Worm (Caenorhabditis elegans): ENCODE data around the gene K08E5.1.
A peak's percentile ranks its signal among the peaks of the same experiment; 100 is the strongest.

K08E5.1 gene

DNA sequence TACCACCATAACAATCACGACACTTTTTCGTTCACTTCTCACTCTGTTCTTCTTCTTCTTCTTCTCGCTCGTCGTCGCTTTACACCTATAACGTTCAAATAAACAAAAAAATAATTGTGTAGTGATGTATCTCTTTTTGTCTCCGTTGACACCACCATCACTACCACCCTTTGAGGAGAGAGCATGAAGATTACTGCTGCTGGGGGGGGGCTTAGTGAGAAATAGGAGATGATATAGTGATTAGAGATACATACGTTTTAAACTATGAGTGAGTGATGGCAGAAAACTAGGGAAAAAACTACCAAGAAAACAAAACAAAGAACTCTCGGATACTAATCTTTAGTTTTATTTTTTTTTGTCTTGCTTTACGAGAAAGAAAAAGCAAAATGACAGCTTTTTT, 20.2 kb downstream of the K08E5.1 start:
- TF ChIP-seq pqm-1 (tag; optimal IDR thresholded peaks at IDR 0.05) (no peak), pat-9 (tag; optimal IDR thresholded peaks at IDR 0.05) (no peak), hlh-30 (tag; optimal IDR thresholded peaks at IDR 0.05; ENCODE audit: insufficient read depth) (no peak), pros-1 (tag; optimal IDR thresholded peaks at IDR 0.05) (no peak), unc-55 (GFP tag; optimal IDR thresholded peaks at IDR 0.05) (no peak), elt-4 (tag; optimal IDR thresholded peaks at IDR 0.05) (no peak), Y22D7AL.16 (tag; optimal IDR thresholded peaks at IDR 0.05) (no peak), ets-4 (tag; optimal IDR thresholded peaks at IDR 0.05) (no peak), npax-4 (tag; optimal IDR thresholded peaks at IDR 0.05) (no peak), fkh-6 (tag; optimal IDR thresholded peaks at IDR 0.05) (no peak), nhr-232 (tag; optimal IDR thresholded peaks at IDR 0.05) (no peak), hlh-8 (tag; optimal IDR thresholded peaks at IDR 0.05) (no peak), odd-2 (tag; optimal IDR thresholded peaks at IDR 0.05) (no peak), ahr-1 (tag; optimal IDR thresholded peaks at IDR 0.05) (no peak), unc-3 (GFP tag; conservative IDR thresholded peaks at IDR 0.05) (no peak), unc-3 (tag; optimal IDR thresholded peaks at IDR 0.05) (no peak), ama-1 (optimal IDR thresholded peaks at IDR 0.05) (no peak), ceh-34 (tag; optimal IDR thresholded peaks at IDR 0.05) (no peak), syd-9 (tag; optimal IDR thresholded peaks at IDR 0.05) (no peak), unc-86 (tag; optimal IDR thresholded peaks at IDR 0.05) (no peak), fkh-10 (GFP tag; optimal IDR thresholded peaks at IDR 0.05) (no peak)

- TF ChIP-seq hlh-6 (tag; optimal IDR thresholded peaks at IDR 0.05) (no peak), ceh-22 (tag; optimal IDR thresholded peaks at IDR 0.05) (no peak), dmd-4 (tag; optimal IDR thresholded peaks at IDR 0.05; ENCODE audit: borderline replicate concordance) (peak; percentile 79), ceh-2 (tag; optimal IDR thresholded peaks at IDR 0.05) (peak; percentile 85), pha-2 (tag; optimal IDR thresholded peaks at IDR 0.05) (no peak), syd-9 (tag; optimal IDR thresholded peaks at IDR 0.05) (peak; percentile 6), unc-55 (GFP tag; optimal IDR thresholded peaks at IDR 0.05) (no peak), madf-2 (tag; optimal IDR thresholded peaks at IDR 0.05) (peak; percentile 27), fax-1 (tag; optimal IDR thresholded peaks at IDR 0.05) (peak; percentile 79), lin-11 (tag; optimal IDR thresholded peaks at IDR 0.05) (no peak), ama-1 (optimal IDR thresholded peaks at IDR 0.05) (no peak), fkh-6 (tag; optimal IDR thresholded peaks at IDR 0.05) (peak; percentile 71), hlh-13 (GFP tag; optimal IDR thresholded peaks at IDR 0.05) (no peak), ceh-48 (tag; optimal IDR thresholded peaks at IDR 0.05) (peak; percentile 21), nhr-232 (tag; optimal IDR thresholded peaks at IDR 0.05) (no peak), ceh-30 (tag; optimal IDR thresholded peaks at IDR 0.05) (no peak), ceh-18 (tag; optimal IDR thresholded peaks at IDR 0.05) (peak; percentile 77), dve-1 (tag; optimal IDR thresholded peaks at IDR 0.05) (no peak), unc-3 (GFP tag; conservative IDR thresholded peaks at IDR 0.05) (no peak), unc-3 (tag; optimal IDR thresholded peaks at IDR 0.05) (peak; percentile 46), lim-6 (tag; optimal IDR thresholded peaks at IDR 0.05) (peak; percentile 59), C38D4.7 (GFP tag; optimal IDR thresholded peaks at IDR 0.05) (no peak), zip-5 (tag; optimal IDR thresholded peaks at IDR 0.05) (peak; percentile 51), npax-4 (tag; optimal IDR thresholded peaks at IDR 0.05) (no peak), pat-9 (tag; optimal IDR thresholded peaks at IDR 0.05) (no peak), odd-2 (tag; optimal IDR thresholded peaks at IDR 0.05) (no peak), unc-86 (tag; optimal IDR thresholded peaks at IDR 0.05) (peak; percentile 58), nhr-11 (tag; optimal IDR thresholded peaks at IDR 0.05) (no peak), ceh-6 (GFP tag; optimal IDR thresholded peaks at IDR 0.05) (peak; percentile 17), sox-4 (tag; optimal IDR thresholded peaks at IDR 0.05) (no peak), tbx-7 (tag; optimal IDR thresholded peaks at IDR 0.05) (peak; percentile 76), nfya-1 (tag; optimal IDR thresholded peaks at IDR 0.05) (peak; percentile 15), ceh-45 (GFP tag; IDR thresholded peaks at IDR 0.05) (no peak), ttx-3 (tag; optimal IDR thresholded peaks at IDR 0.05) (peak; percentile 4), tbx-2 (tag; optimal IDR thresholded peaks at IDR 0.05) (peak; percentile 91), F13H6.1 (tag; optimal IDR thresholded peaks at IDR 0.05) (peak; percentile 47), ceh-34 (tag; optimal IDR thresholded peaks at IDR 0.05) (peak; percentile 78), sdc-2 (tag; optimal IDR thresholded peaks at IDR 0.05) (peak; percentile 26), K09A11.1 (tag; optimal IDR thresholded peaks at IDR 0.05; ENCODE audit: insufficient read depth) (no peak), hlh-15 (tag; optimal IDR thresholded peaks at IDR 0.05) (no peak), ref-2 (tag; optimal IDR thresholded peaks at IDR 0.05) (peak; percentile 88)
Measured at ce11 chrIII:10123586-10124233, 22.9 kb downstream of the K08E5.1 start, which contains the start of gene ttll-4. TSS of gene ttll-4 (plus strand) at chrIII:10124183.
